Worm (Caenorhabditis elegans) whole organism, L4 larva: Measurements from ENCODE around the gene C12D8.9.

ENCODE experiments used
- T20F7.1 ChIP-seq: fragments of 200-800 bp; sonication (Bioruptor generic); optimal IDR thresholded peaks from 2 replicates; lab custom pipeline; 2018; ENCODE audit warnings: mild to moderate bottlenecking, missing genetic modification characterization, missing compliant biosample characterization
- ZK337.2 ChIP-seq: fragments of 200-800 bp; sonication (Bioruptor generic); IDR thresholded peaks from 2 replicates; pipeline ENCODE4 v1.3.6; 2022; ENCODE audit warnings: missing genetic modification reagents, missing genetic modification characterization, missing compliant biosample characterization
- aha-1 ChIP-seq: fragments of 150-350 bp; peaks from one replicate; lab custom pipeline; 2014; ENCODE audit warnings: missing biosample characterization, missing genetic modification characterization
- aly-2 ChIP-seq: sonication (generic microtip); optimal IDR thresholded peaks from 2 replicates; lab custom pipeline; 2018; ENCODE audit warnings: missing biosample characterization, missing genetic modification characterization
- ama-1 ChIP-seq: fragments of 150-350 bp; optimal IDR thresholded peaks from 2 replicates; lab custom pipeline; 2014; ENCODE audit warnings: inconsistent platforms, mixed read lengths
- cey-2 ChIP-seq: sonication (generic microtip); optimal IDR thresholded peaks from 3 replicates; lab custom pipeline; 2017; ENCODE audit warnings: missing genetic modification characterization, mild to moderate bottlenecking, missing compliant biosample characterization, antibody characterized with exemption, borderline replicate concordance; ENCODE audit not compliant: insufficient read depth
- daf-12 ChIP-seq: fragments of 150-350 bp; optimal IDR thresholded peaks from 2 replicates; lab custom pipeline; 2014; ENCODE audit warnings: missing biosample characterization, missing genetic modification reagents, missing genetic modification characterization
- daf-16 ChIP-seq, 3 experiments: sonication (generic microtip); optimal IDR thresholded peaks; 2 replicates each; lab custom pipeline; 2016 to 2017; ENCODE audit warnings: missing genetic modification characterization in 3 of 3, missing genetic modification reagents in 3 of 3, mild to moderate bottlenecking in 2 of 3, missing compliant biosample characterization in 2 of 3, missing biosample characterization in 1 of 3, moderate library complexity in 1 of 3
- daf-8 ChIP-seq: fragments of 200-800 bp; sonication (Bioruptor generic); IDR thresholded peaks from 2 replicates; pipeline ENCODE4 v1.3.6; 2022; ENCODE audit warnings: missing genetic modification characterization, missing compliant biosample characterization
- dmd-8 ChIP-seq: fragments of 200-800 bp; sonication (Bioruptor generic); IDR thresholded peaks from 2 replicates; pipeline ENCODE4 v1.3.6; 2022; ENCODE audit warnings: missing genetic modification characterization, missing compliant biosample characterization
- duxl-1 ChIP-seq: sonication (generic microtip); optimal IDR thresholded peaks from 2 replicates; lab custom pipeline; 2016; ENCODE audit warnings: mild to moderate bottlenecking, missing genetic modification characterization, moderate library complexity, missing compliant biosample characterization; ENCODE audit not compliant: poor library complexity
- dve-1 ChIP-seq: sonication (generic microtip); optimal IDR thresholded peaks from 2 replicates; lab custom pipeline; 2017; ENCODE audit warnings: antibody characterized with exemption, mild to moderate bottlenecking, missing genetic modification characterization, missing compliant biosample characterization; ENCODE audit not compliant: insufficient read depth
- egl-43 ChIP-seq: fragments of 200-800 bp; sonication (Bioruptor generic); IDR thresholded peaks from 2 replicates; pipeline ENCODE4 v1.3.6; 2022; ENCODE audit warnings: missing genetic modification reagents, missing genetic modification characterization, missing compliant biosample characterization
- fos-1 ChIP-seq: fragments of 150-350 bp; optimal IDR thresholded peaks from 2 replicates; lab custom pipeline; 2014; ENCODE audit warnings: missing biosample characterization, missing genetic modification characterization
- hif-1 ChIP-seq, 2 experiments: sonication (generic microtip); optimal IDR thresholded peaks; 2 replicates each; lab custom pipeline; 2016 to 2017; ENCODE audit warnings: missing compliant biosample characterization in 2 of 2, missing genetic modification characterization in 2 of 2, missing genetic modification reagents in 2 of 2, missing genotype in 2 of 2, mild to moderate bottlenecking in 1 of 2
- hlh-30 ChIP-seq: sonication (generic microtip); optimal IDR thresholded peaks from 2 replicates; lab custom pipeline; 2017; ENCODE audit warnings: antibody characterized with exemption, mild to moderate bottlenecking, missing genetic modification characterization, missing compliant biosample characterization; ENCODE audit not compliant: insufficient read depth
- hmg-1.1 ChIP-seq: fragments of 200-800 bp; sonication (Bioruptor generic); IDR thresholded peaks from 2 replicates; pipeline ENCODE4 v1.3.6; 2022; ENCODE audit warnings: missing genetic modification reagents, missing genetic modification characterization, missing compliant biosample characterization
- lin-15B ChIP-seq: fragments of 150-350 bp; sonication (generic microtip); optimal IDR thresholded peaks from 3 replicates; lab custom pipeline; 2014; ENCODE audit warnings: missing biosample characterization, missing genetic modification characterization
- lsy-2 ChIP-seq, 2 experiments: fragments of 150-350 bp in 1 of 2; sonication (generic microtip) in 1 of 2; optimal IDR thresholded peaks; 2 replicates each; lab custom pipeline; 2014 to 2017; ENCODE audit warnings: missing biosample characterization in 2 of 2, missing genetic modification characterization in 2 of 2
- mdt-29 ChIP-seq: fragments of 200-800 bp; sonication (Bioruptor generic); IDR thresholded peaks from 2 replicates; pipeline ENCODE4 v1.3.6; 2022; ENCODE audit warnings: missing genetic modification reagents, missing genetic modification characterization, missing compliant biosample characterization
- mep-1 ChIP-seq: fragments of 150-350 bp; sonication (generic microtip); optimal IDR thresholded peaks from 3 replicates; lab custom pipeline; 2014; ENCODE audit warnings: missing biosample characterization, missing genetic modification characterization
- mxl-2 ChIP-seq: fragments of 200-800 bp; sonication (Bioruptor generic); conservative IDR thresholded peaks from 2 replicates; pipeline ENCODE4 v1.3.6; 2022; ENCODE audit warnings: missing genetic modification reagents, missing genetic modification characterization, missing compliant biosample characterization
- mxl-3 ChIP-seq: fragments of 200-800 bp; sonication (Bioruptor generic); optimal IDR thresholded peaks from 2 replicates; lab custom pipeline; 2018; ENCODE audit warnings: mild to moderate bottlenecking, missing genetic modification characterization, missing compliant biosample characterization
- nhr-28 ChIP-seq: fragments of 150-350 bp; optimal IDR thresholded peaks from 2 replicates; lab custom pipeline; 2014; ENCODE audit warnings: missing biosample characterization, missing genetic modification characterization
- pha-4 ChIP-seq, 2 experiments: fragments of 150-350 bp in 1 of 2; fragments of 200-800 bp in 1 of 2; sonication (Bioruptor generic) in 1 of 2; IDR thresholded peaks in 1 of 2; optimal IDR thresholded peaks in 1 of 2; 2 replicates each; pipeline versions ENCODE4 v1.3.6 to Lab custom; 2014 to 2022; ENCODE audit warnings: missing genetic modification characterization in 2 of 2, missing genetic modification reagents in 2 of 2, missing biosample characterization in 1 of 2, missing compliant biosample characterization in 1 of 2
- php-3 ChIP-seq: fragments of 200-800 bp; sonication (Bioruptor generic); IDR thresholded peaks from 2 replicates; pipeline ENCODE4 v1.3.6; 2022; ENCODE audit warnings: missing genetic modification reagents, missing genetic modification characterization, missing compliant biosample characterization
- pqm-1 ChIP-seq: sonication (generic microtip); optimal IDR thresholded peaks from 2 replicates; lab custom pipeline; 2017; ENCODE audit warnings: missing biosample characterization, missing genetic modification characterization
- rbr-2 ChIP-seq: sonication (generic microtip); optimal IDR thresholded peaks from 2 replicates; lab custom pipeline; 2016; ENCODE audit warnings: missing genotype, missing genetic modification characterization, missing compliant biosample characterization
- saeg-2 ChIP-seq: fragments of 200-800 bp; sonication (Bioruptor generic); IDR thresholded peaks from 2 replicates; pipeline ENCODE4 v1.3.6; 2022; ENCODE audit warnings: missing genetic modification reagents, missing genetic modification characterization, missing compliant biosample characterization
- skn-1 ChIP-seq: fragments of 150-350 bp; optimal IDR thresholded peaks from 2 replicates; lab custom pipeline; 2014; ENCODE audit warnings: missing biosample characterization, missing genetic modification characterization
- spr-1 ChIP-seq: sonication (generic microtip); optimal IDR thresholded peaks from 2 replicates; lab custom pipeline; 2016; ENCODE audit warnings: mild to moderate bottlenecking, missing genetic modification characterization, missing compliant biosample characterization
- unc-130 ChIP-seq: sonication (generic microtip); optimal IDR thresholded peaks from 2 replicates; lab custom pipeline; 2016; ENCODE audit warnings: missing genetic modification reagents, missing genetic modification characterization, missing compliant biosample characterization
- unc-62 ChIP-seq, 3 experiments: fragments of 150-350 bp in 1 of 3; sonication (generic microtip); optimal IDR thresholded peaks in 2 of 3; peaks in 1 of 3; 1 replicate in 1 of 3; 2 replicates in 2 of 3; lab custom pipeline; 2014 to 2017; ENCODE audit warnings: missing biosample characterization in 3 of 3, missing genetic modification characterization in 3 of 3, missing genetic modification reagents in 3 of 3, missing genotype in 1 of 3
- zag-1 ChIP-seq: fragments of 150-350 bp; optimal IDR thresholded peaks from 2 replicates; lab custom pipeline; 2014; ENCODE audit warnings: missing biosample characterization, missing genetic modification characterization
- zip-11 ChIP-seq: fragments of 200-800 bp; sonication (Bioruptor generic); IDR thresholded peaks from 2 replicates; pipeline ENCODE4 v1.3.6; 2022; ENCODE audit warnings: missing genetic modification characterization, missing compliant biosample characterization
- zip-2 ChIP-seq: fragments of 150-350 bp; optimal IDR thresholded peaks from 2 replicates; lab custom pipeline; 2014; ENCODE audit warnings: missing biosample characterization, missing genetic modification characterization

The C12D8.9 gene

DNA sequence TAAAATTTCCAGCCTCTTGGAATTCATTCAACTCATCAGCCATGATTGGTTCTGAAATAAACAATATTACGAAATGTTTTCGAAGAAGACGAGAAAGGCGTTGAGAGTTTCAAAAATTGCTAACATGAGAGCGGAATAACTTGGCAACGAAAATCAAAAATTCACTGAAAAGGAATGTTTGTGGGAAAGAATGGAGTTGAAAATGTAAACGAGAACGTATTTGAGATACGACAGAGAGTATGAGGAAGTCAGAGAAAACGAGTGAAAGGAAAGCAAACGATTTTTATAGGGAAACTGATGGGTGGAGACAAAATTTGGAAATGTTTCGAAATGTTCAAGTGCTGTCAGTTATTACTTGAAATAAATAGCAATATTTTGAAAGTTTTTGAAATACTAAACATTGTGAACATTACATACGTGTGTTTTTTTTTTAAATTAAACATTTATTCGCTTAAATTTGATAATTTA, 12.0 kb upstream of the C12D8.9 start, which contains the start of gene rop-1:
rop-1 (minus strand) TSS at position 51 of the 468 bp plus-strand sequence.
- TF ChIP-seq pha-4 (GFP tag; IDR thresholded peaks at IDR 0.05; lab: Robert Waterston, UW) (no peak), pha-4 (tag; optimal IDR thresholded peaks at IDR 0.05; lab: Kevin White, UChicago) (peak; percentile 68), daf-12 (tag; lab: Kevin White, UChicago) (no peak), mxl-3 (GFP tag; lab: Kevin White, UChicago) (no peak), egl-43 (no peak), ama-1 (lab: Kevin White, UChicago) (peak; percentile 59), zag-1 (no peak), dve-1 (peak; percentile 58), nhr-28 (tag; lab: Kevin White, UChicago) (peak; percentile 37), daf-8 (GFP tag; lab: Robert Waterston, UW) (no peak), daf-16 (GFP tag; optimal IDR thresholded peaks at IDR 0.05; lab: Kevin White, UChicago) (no peak), daf-16 (tag; optimal IDR thresholded peaks at IDR 0.05; lab: Kevin White, UChicago) (peak; percentile 64), pqm-1 (tag; lab: Kevin White, UChicago) (peak; percentile 12), hlh-30 (tag; lab: Kevin White, UChicago) (no peak), zip-11 (no peak), cey-2 (no peak), php-3 (GFP tag; lab: Robert Waterston, UW) (no peak), zip-2 (peak; percentile 94)

- TF ChIP-seq mdt-29 (GFP tag; lab: Robert Waterston, UW) (no peak), dmd-8 (no peak), hmg-1.1 (GFP tag; lab: Robert Waterston, UW) (no peak), hif-1 (tag; optimal IDR thresholded peaks at IDR 0.05; lab: Kevin White, UChicago) (no peak), daf-16 (GFP tag; optimal IDR thresholded peaks at IDR 0.05; lab: Kevin White, UChicago) (no peak), daf-16 (tag; optimal IDR thresholded peaks at IDR 0.05; lab: Kevin White, UChicago) (peak; percentile 15), php-3 (GFP tag; lab: Robert Waterston, UW) (no peak), ama-1 (lab: Kevin White, UChicago) (peak; percentile 80), aha-1 (peak; percentile 76), skn-1 (tag; lab: Kevin White, UChicago) (no peak), lsy-2 (tag; optimal IDR thresholded peaks at IDR 0.05; lab: Kevin White, UChicago) (peak in 1 of 2 experiments; percentile 41), fos-1 (tag; lab: Kevin White, UChicago) (peak; percentile 23), mxl-2 (GFP tag; lab: Robert Waterston, UW) (no peak), aly-2 (tag; lab: Kevin White, UChicago) (no peak), mep-1 (peak; percentile 8)
Measured at ce11 chrV:10252682-10253081, 9.7 kb upstream of the C12D8.9 start.

DNA sequence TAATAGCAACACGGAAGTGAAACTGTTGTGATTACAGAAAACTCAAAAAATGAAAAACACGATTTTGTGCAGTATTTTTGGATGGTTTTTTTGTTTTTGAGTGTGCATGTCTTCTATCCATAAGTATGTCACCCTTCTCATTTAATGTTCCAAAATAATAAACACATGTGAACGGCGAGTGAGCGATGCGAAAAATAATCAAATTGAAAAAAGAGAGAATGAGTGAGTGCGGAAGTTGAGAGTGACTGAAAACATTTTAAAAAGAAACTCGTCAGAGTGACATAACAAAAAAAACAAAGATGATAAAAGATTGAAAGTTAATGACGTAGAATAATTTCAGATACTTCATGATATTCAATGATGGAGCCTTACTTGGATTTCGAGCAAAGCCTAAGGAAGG, 6.5 kb upstream of the C12D8.9 start:
- peak; percentile 94 for TF ChIP-seq aha-1
- no peak for TF ChIP-seq duxl-1 (tag; lab: Kevin White, UChicago)
- no peak for TF ChIP-seq ZK337.2
- TF ChIP-seq spr-1 (tag; lab: Kevin White, UChicago): no peak
- TF ChIP-seq saeg-2: no peak
- TF ChIP-seq lsy-2 (tag; optimal IDR thresholded peaks at IDR 0.05; lab: Kevin White, UChicago): no peak
- TF ChIP-seq daf-16 (GFP tag; optimal IDR thresholded peaks at IDR 0.05; lab: Kevin White, UChicago): peak in 1 of 2 experiments; percentile 72
- TF ChIP-seq daf-16 (tag; optimal IDR thresholded peaks at IDR 0.05; lab: Kevin White, UChicago): peak; percentile 7

DNA sequence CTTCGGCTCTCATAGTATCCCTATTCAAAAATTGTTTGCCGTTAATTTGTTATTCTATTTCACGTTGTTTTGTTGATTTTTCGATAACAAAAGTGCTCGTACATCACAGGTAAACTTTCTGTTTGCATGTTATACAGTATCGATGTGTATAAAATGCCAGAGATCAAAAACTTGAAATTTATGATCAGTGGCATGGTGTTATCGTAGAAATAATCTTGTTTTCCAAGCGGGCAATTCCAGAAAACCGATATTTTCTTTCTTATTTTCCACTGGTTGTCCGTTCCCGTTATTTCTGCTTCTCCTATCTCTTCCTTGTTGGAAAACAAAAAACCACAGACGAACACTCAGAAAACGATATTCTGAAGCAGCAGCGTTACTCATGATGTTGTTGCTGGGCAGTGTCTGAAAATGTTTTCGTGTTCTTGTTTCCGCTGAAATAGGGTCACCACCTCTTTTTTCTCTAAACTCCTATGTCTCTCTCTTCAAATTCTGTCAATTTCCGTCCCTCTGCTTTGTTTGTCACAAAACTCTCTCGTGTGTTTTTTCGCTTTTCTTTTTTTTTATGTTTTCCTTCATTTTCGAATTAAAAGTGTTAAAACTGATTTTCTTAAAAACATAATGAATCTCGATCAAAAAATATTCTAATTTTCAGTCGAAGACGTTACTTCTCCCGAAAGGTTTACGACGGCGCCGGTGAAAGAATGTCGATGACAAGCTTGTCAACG, 5.4 kb upstream of the C12D8.9 start, which contains the start of gene akt-1:
akt-1 (plus strand) TSS at position 651 of the 725 bp plus-strand sequence.
- TF ChIP-seq unc-130 (GFP tag; lab: Kevin White, UChicago) (no peak), egl-43 (no peak), aha-1 (peak; percentile 94), daf-16 (GFP tag; optimal IDR thresholded peaks at IDR 0.05; lab: Kevin White, UChicago) (peak in 1 of 2 experiments; percentile 48), daf-16 (tag; optimal IDR thresholded peaks at IDR 0.05; lab: Kevin White, UChicago) (peak; percentile 77), T20F7.1 (GFP tag; lab: Kevin White, UChicago) (no peak), rbr-2 (tag; lab: Kevin White, UChicago) (peak; percentile 12), lin-15B (tag; lab: Kevin White, UChicago) (no peak), hlh-30 (tag; lab: Kevin White, UChicago) (peak; percentile 23), unc-62 (GFP tag; optimal IDR thresholded peaks at IDR 0.05 in 1 of 2; lab: Kevin White, UChicago) (peak in 1 of 2 experiments; percentile 99), unc-62 (tag; optimal IDR thresholded peaks at IDR 0.05; lab: Kevin White, UChicago) (no peak)
